Worm (Caenorhabditis elegans) whole organism, L2 larva: ENCODE results near the gene his-17.
"Not testable (repeated sequence)": the region's sequence is repeated elsewhere in the genome, so short reads cannot be mapped to it uniquely, and the experiment has no call there.

ENCODE experiments used
- F13H6.1 ChIP-seq: sonication (generic microtip); optimal IDR thresholded peaks from 2 replicates; lab custom pipeline; 2016; ENCODE audit warnings: missing genetic modification characterization, missing compliant biosample characterization
- R02D3.7 ChIP-seq: fragments of 150-350 bp; optimal IDR thresholded peaks from 2 replicates; lab custom pipeline; 2014; ENCODE audit warnings: missing biosample characterization, missing genetic modification characterization
- Y55F3AM.14 ChIP-seq: fragments of 200-800 bp; sonication (Bioruptor generic); optimal IDR thresholded peaks from 2 replicates; lab custom pipeline; 2018; ENCODE audit warnings: mild to moderate bottlenecking, missing genetic modification characterization, missing compliant biosample characterization
- ZK546.5 ChIP-seq: sonication (generic microtip); optimal IDR thresholded peaks from 2 replicates; lab custom pipeline; 2017; ENCODE audit warnings: missing biosample characterization, missing genetic modification characterization
- alr-1 ChIP-seq: fragments of 150-350 bp; optimal IDR thresholded peaks from 2 replicates; lab custom pipeline; 2014; ENCODE audit warnings: missing biosample characterization, missing genetic modification characterization
- aly-2 ChIP-seq: fragments of 150-350 bp; optimal IDR thresholded peaks from 2 replicates; lab custom pipeline; 2014; ENCODE audit warnings: missing biosample characterization, missing genetic modification characterization
- ama-1 ChIP-seq: fragments of 150-350 bp; optimal IDR thresholded peaks from 2 replicates; lab custom pipeline; 2018; ENCODE audit warnings: inconsistent platforms
- blmp-1 ChIP-seq: sonication (generic microtip); optimal IDR thresholded peaks from 2 replicates; lab custom pipeline; 2017; ENCODE audit warnings: missing genetic modification characterization, mild to moderate bottlenecking, missing compliant biosample characterization, antibody characterized with exemption, moderate library complexity; ENCODE audit not compliant: insufficient read depth
- ceh-82 ChIP-seq: fragments of 150-350 bp; optimal IDR thresholded peaks from 2 replicates; lab custom pipeline; 2014; ENCODE audit warnings: missing biosample characterization, missing genetic modification characterization
- crh-2 ChIP-seq: sonication (generic microtip); optimal IDR thresholded peaks from 2 replicates; lab custom pipeline; 2017; ENCODE audit warnings: missing biosample characterization, missing genetic modification characterization
- dmd-4 ChIP-seq: sonication (generic microtip); optimal IDR thresholded peaks from 2 replicates; lab custom pipeline; 2017; ENCODE audit warnings: missing biosample characterization, missing genetic modification characterization
- elt-1 ChIP-seq: fragments of 150-350 bp; optimal IDR thresholded peaks from 2 replicates; lab custom pipeline; 2014; ENCODE audit warnings: missing biosample characterization, missing genetic modification characterization
- fos-1 ChIP-seq: fragments of 150-350 bp; optimal IDR thresholded peaks from 2 replicates; lab custom pipeline; 2014; ENCODE audit warnings: missing biosample characterization, missing genetic modification characterization
- gmeb-1 ChIP-seq: fragments of 150-350 bp; optimal IDR thresholded peaks from 2 replicates; lab custom pipeline; 2014; ENCODE audit warnings: missing biosample characterization, missing genetic modification characterization
- lin-13 ChIP-seq: fragments of 150-350 bp; optimal IDR thresholded peaks from 2 replicates; lab custom pipeline; 2014; ENCODE audit warnings: missing biosample characterization, missing genetic modification reagents, missing genetic modification characterization
- lin-39 ChIP-seq: fragments of 150-350 bp; optimal IDR thresholded peaks from 2 replicates; lab custom pipeline; 2014; ENCODE audit warnings: missing biosample characterization, missing genetic modification reagents, missing genetic modification characterization
- mab-5 ChIP-seq: fragments of 150-350 bp; optimal IDR thresholded peaks from 2 replicates; lab custom pipeline; 2014; ENCODE audit warnings: missing biosample characterization, missing genetic modification characterization
- mdl-1 ChIP-seq, 2 experiments: fragments of 150-350 bp in 1 of 2; sonication (generic microtip) in 1 of 2; optimal IDR thresholded peaks; 2 replicates each; lab custom pipeline; 2017; ENCODE audit warnings: missing biosample characterization in 2 of 2, missing genetic modification characterization in 2 of 2
- nhr-11 ChIP-seq: fragments of 150-350 bp; optimal IDR thresholded peaks from 2 replicates; lab custom pipeline; 2014; ENCODE audit warnings: missing biosample characterization, missing genetic modification characterization
- nhr-129 ChIP-seq: fragments of 150-350 bp; optimal IDR thresholded peaks from 2 replicates; lab custom pipeline; 2014; ENCODE audit warnings: missing biosample characterization, missing genetic modification characterization
- nhr-21 ChIP-seq: fragments of 150-350 bp; optimal IDR thresholded peaks from 2 replicates; lab custom pipeline; 2014; ENCODE audit warnings: missing biosample characterization, missing genetic modification characterization
- nhr-23 ChIP-seq: fragments of 150-350 bp; optimal IDR thresholded peaks from 2 replicates; lab custom pipeline; 2014; ENCODE audit warnings: missing biosample characterization, missing genetic modification reagents, missing genetic modification characterization
- nhr-237 ChIP-seq: fragments of 150-350 bp; optimal IDR thresholded peaks from 2 replicates; lab custom pipeline; 2014; ENCODE audit warnings: missing biosample characterization, missing genetic modification characterization
- nhr-25 ChIP-seq: fragments of 150-350 bp; sonication (generic microtip); optimal IDR thresholded peaks from 3 replicates; lab custom pipeline; 2014; ENCODE audit warnings: missing biosample characterization, missing genetic modification characterization
- nhr-77 ChIP-seq: fragments of 150-350 bp; optimal IDR thresholded peaks from 2 replicates; lab custom pipeline; 2014; ENCODE audit warnings: missing biosample characterization, missing genetic modification characterization
- sem-4 ChIP-seq: fragments of 150-350 bp; optimal IDR thresholded peaks from 2 replicates; lab custom pipeline; 2014; ENCODE audit warnings: missing biosample characterization, missing genetic modification reagents, missing genetic modification characterization
- skn-1 ChIP-seq: sonication (generic microtip); optimal IDR thresholded peaks from 2 replicates; lab custom pipeline; 2017; ENCODE audit warnings: missing biosample characterization, missing genetic modification characterization
- sma-3 ChIP-seq: sonication (generic microtip); optimal IDR thresholded peaks from 2 replicates; lab custom pipeline; 2016; ENCODE audit warnings: missing genetic modification reagents, missing genetic modification characterization, missing compliant biosample characterization
- sma-9 ChIP-seq, 2 experiments: fragments of 150-350 bp in 1 of 2; sonication (generic microtip) in 1 of 2; optimal IDR thresholded peaks; 2 replicates each; lab custom pipeline; 2014 to 2016; ENCODE audit warnings: missing genetic modification characterization in 2 of 2, mild to moderate bottlenecking in 1 of 2, missing biosample characterization in 1 of 2, missing compliant biosample characterization in 1 of 2, missing genetic modification reagents in 1 of 2, moderate library complexity in 1 of 2
- snpc-4 ChIP-seq: fragments of 150-350 bp; optimal IDR thresholded peaks from 2 replicates; lab custom pipeline; 2014; ENCODE audit warnings: missing biosample characterization, missing genetic modification characterization
- unc-55 ChIP-seq: fragments of 150-350 bp; sonication (generic microtip); optimal IDR thresholded peaks from 3 replicates; lab custom pipeline; 2014; ENCODE audit warnings: missing biosample characterization, missing genetic modification reagents, missing genetic modification characterization
- unc-62 ChIP-seq: fragments of 150-350 bp; optimal IDR thresholded peaks from 2 replicates; lab custom pipeline; 2014; ENCODE audit warnings: missing biosample characterization, missing genetic modification reagents, missing genetic modification characterization
- zag-1 ChIP-seq: fragments of 150-350 bp; optimal IDR thresholded peaks from 2 replicates; lab custom pipeline; 2014; ENCODE audit warnings: missing biosample characterization, missing genetic modification characterization
- ztf-1 ChIP-seq: fragments of 200-800 bp; sonication (Bioruptor generic); conservative IDR thresholded peaks from 2 replicates; pipeline ENCODE4 v1.3.6; 2022; ENCODE audit warnings: missing genetic modification characterization, missing compliant biosample characterization
- ztf-11 ChIP-seq: sonication (generic microtip); optimal IDR thresholded peaks from 2 replicates; lab custom pipeline; 2017; ENCODE audit warnings: missing biosample characterization, missing genetic modification characterization

his-17 gene

DNA sequence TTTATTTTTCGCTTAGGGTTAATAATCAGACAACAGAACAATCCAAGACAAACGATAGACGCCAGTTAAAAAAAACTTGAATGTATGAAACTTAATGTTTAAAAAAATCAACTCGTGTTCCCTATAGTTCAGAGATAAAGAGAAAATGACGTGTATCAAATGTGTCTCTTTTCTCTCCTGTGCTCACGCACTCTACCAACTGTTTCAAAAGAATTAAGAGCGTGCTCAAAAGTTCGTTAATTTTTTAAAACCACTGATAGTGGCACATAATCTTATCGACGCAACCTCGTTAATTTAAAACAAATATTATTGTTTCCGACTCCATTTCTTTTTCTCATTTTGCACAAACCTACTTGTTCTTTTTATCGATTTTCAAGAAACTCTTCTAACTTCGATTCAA is 7.9 kb upstream of the his-17 start (continued):
- TF ChIP-seq zag-1 (tag; lab: Kevin White, UChicago) (no peak), R02D3.7 (tag; lab: Kevin White, UChicago) (no peak), alr-1 (tag; lab: Kevin White, UChicago) (no peak), nhr-77 (no peak), sem-4 (no peak), crh-2 (tag; lab: Kevin White, UChicago) (peak; percentile 55), nhr-23 (tag; lab: Kevin White, UChicago) (no peak), dmd-4 (tag; lab: Kevin White, UChicago) (no peak), ztf-11 (tag; lab: Kevin White, UChicago) (no peak), gmeb-1 (tag; lab: Kevin White, UChicago) (no peak), nhr-129 (tag; lab: Kevin White, UChicago) (no peak), ZK546.5 (no peak), elt-1 (tag; lab: Kevin White, UChicago) (no peak), unc-62 (GFP tag; lab: Kevin White, UChicago) (no peak), skn-1 (tag; lab: Kevin White, UChicago) (no peak), nhr-25 (no peak)

DNA sequence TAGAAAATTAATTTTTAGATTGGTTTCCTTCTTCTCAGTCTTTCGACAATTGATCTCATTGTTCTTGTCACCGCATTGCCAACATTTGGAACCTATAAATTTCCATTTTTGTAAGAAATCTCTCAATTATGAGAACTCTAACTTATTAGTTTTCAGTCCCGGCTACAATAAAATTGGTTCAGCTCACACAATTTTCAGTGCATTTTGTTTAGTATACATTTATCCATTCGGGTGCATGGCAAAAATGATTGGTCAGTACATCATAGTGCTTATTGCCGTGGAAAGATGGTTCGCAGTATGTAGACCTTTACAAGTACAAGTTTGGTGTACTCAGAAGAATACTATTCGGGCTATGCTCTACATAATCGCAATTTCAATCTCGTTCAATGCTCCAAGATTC is 6.1 kb upstream of the his-17 start:
- TF ChIP-seq nhr-21 (tag; lab: Kevin White, UChicago) (no peak), aly-2 (no peak), sma-9 (GFP tag; optimal IDR thresholded peaks at IDR 0.05; lab: Kevin White, UChicago) (no peak), sma-9 (tag; optimal IDR thresholded peaks at IDR 0.05; lab: Kevin White, UChicago) (no peak), blmp-1 (no peak), ztf-1 (GFP tag; lab: Robert Waterston, UW) (no peak), nhr-77 (no peak), unc-55 (GFP tag; lab: Kevin White, UChicago) (no peak), nhr-11 (tag; lab: Kevin White, UChicago) (no peak)

DNA sequence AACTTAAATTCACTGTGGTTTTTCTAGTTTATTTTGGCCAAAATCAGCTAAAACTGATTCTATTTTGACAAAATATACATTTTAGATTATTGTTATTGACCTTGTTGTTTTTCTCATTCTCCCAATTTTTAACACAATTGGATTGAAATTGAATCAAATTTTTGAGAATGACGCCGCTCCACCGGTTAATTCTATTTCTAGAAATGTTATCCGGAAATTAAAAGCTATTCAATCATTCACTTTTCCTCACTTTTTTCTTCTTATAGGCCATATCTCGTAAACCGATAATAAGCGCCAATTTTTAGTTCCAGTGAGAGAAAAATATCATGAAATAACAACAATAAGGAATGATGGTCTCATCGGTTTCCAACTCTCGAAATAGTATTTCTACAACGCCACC is 4.9 kb upstream of the his-17 start, which contains the start of gene frpr-12:
TSS of gene frpr-12 (plus strand) at position 301 of the 400 bp plus-strand sequence.
- TF ChIP-seq lin-13 (no peak), F13H6.1 (tag; lab: Kevin White, UChicago) (no peak), mab-5 (tag; lab: Kevin White, UChicago) (no peak), ztf-1 (GFP tag; lab: Robert Waterston, UW) (no peak), snpc-4 (no peak), lin-39 (tag; lab: Kevin White, UChicago) (no peak), nhr-25 (no peak), nhr-237 (tag; lab: Kevin White, UChicago) (no peak), zag-1 (tag; lab: Kevin White, UChicago) (no peak), skn-1 (tag; lab: Kevin White, UChicago) (no peak), sma-3 (GFP tag; lab: Kevin White, UChicago) (no peak), R02D3.7 (tag; lab: Kevin White, UChicago) (no peak), blmp-1 (no peak), nhr-77 (no peak), fos-1 (no peak), sma-9 (GFP tag; optimal IDR thresholded peaks at IDR 0.05; lab: Kevin White, UChicago) (no peak), sma-9 (tag; optimal IDR thresholded peaks at IDR 0.05; lab: Kevin White, UChicago) (no peak), elt-1 (tag; lab: Kevin White, UChicago) (no peak), ama-1 (lab: Kevin White, UChicago) (no peak), mdl-1 (tag; optimal IDR thresholded peaks at IDR 0.05; lab: Kevin White, UChicago) (no peak), ceh-82 (tag; lab: Kevin White, UChicago) (no peak)

DNA sequence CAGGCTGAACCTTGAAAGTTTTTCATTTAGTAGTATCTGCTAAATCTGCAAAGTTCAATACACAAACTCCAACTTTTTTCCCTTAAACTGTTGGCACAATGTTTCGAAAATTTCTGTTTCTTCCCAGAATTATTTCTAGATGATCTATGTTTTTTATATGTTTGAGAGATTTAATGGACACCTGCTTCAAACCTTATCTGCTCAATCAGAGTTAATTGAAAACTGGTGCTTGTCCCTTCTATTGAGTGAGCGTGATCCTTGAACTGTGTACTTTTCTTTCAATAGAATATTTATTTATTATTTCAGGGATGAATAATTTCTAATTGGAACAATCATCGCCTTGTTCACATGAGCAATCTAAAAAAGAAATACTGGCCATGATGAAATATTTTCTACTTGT is 964 bp upstream of the his-17 start, which contains the start of gene frpr-13:
TSS of gene frpr-13 (plus strand) at position 301 of the 400 bp plus-strand sequence.
- TF ChIP-seq ZK546.5, result no peak
- no peak for TF ChIP-seq zag-1 (tag; lab: Kevin White, UChicago)
- no peak for TF ChIP-seq nhr-129 (tag; lab: Kevin White, UChicago)
- no peak for TF ChIP-seq nhr-23 (tag; lab: Kevin White, UChicago)
- no peak for TF ChIP-seq nhr-77

DNA sequence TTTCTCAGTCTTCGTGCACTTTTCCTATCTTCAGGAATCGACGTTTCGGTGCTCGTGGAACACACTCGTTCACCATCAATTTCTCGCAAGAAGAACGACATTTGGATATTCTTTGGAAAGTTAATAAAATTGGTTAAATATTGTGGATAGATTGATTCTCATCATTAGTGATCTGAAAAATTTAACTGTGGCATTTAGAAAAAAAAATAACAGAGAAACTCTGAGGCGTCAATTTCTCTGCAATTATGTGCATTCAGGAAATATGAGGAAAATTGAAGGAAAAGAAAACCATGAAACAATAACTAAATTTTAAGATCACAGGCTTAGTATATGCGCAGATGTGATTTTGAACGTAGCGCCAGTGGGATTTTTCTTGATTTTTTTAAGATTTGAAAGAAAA is 35.8 kb downstream of the his-17 start, which contains the start of gene F07B7.12:
TSS of gene F07B7.12 (minus strand) at position 101 of the 400 bp plus-strand sequence.
- not testable (repeated sequence) for TF ChIP-seq nhr-129 (tag; lab: Kevin White, UChicago); fos-1; Y55F3AM.14 (GFP tag; lab: Kevin White, UChicago)
